Fruit fly (Drosophila melanogaster) Kc167 (cell line): Measurements from ENCODE around the gene GluRS-m.

Source experiments
- Myc ChIP-seq: fragments of >200 bp; optimal IDR thresholded peaks from 2 replicates; lab custom pipeline; 2017; ENCODE audit warnings: missing external identifiers
- h ChIP-seq: fragments of >200 bp; optimal IDR thresholded peaks from 3 replicates; lab custom pipeline; 2018; ENCODE audit warnings: missing external identifiers

- TF ChIP-seq h (lab: Kevin White, UChicago) (no peak), Myc (lab: Kevin White, UChicago) (no peak)
Measured at dm6 chr3L:16380770-16381169, 36.2 kb downstream of the GluRS-m start.
